Fruit fly (Drosophila melanogaster): ENCODE results near the gene Miro.

DNA sequence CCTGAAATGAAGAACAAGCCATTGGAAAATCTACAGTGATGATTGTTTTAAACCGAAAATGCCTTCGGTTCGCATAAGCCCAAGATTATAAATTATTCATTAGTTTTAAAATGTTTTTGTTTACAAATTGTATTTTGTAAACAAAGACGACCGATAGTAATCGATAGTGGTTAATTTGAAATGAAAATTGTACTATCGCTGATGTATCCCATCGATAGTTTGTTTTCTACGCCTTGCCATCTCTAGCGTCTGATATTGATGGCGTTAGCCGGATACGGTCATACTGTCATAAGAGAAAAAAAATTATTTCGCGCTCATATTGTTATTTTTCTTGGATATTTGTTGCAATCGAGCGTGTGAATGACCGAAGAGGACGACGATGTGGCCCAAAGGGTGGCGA, 19.4 kb upstream of the Miro start, which contains the start of gene SMC1:
- no peak for TF ChIP-seq CG8478 (optimal IDR thresholded peaks at IDR 0.05)
- TF ChIP-seq psq (optimal IDR thresholded peaks at IDR 0.05) = no peak
- TF ChIP-seq Dll (optimal IDR thresholded peaks at IDR 0.05) = no peak
- no peak for TF ChIP-seq pan (optimal IDR thresholded peaks at IDR 0.05)
- TF ChIP-seq usp (GFP tag; optimal IDR thresholded peaks at IDR 0.05) = no peak
